Worm (Caenorhabditis elegans): ENCODE results near the gene elt-6.

DNA sequence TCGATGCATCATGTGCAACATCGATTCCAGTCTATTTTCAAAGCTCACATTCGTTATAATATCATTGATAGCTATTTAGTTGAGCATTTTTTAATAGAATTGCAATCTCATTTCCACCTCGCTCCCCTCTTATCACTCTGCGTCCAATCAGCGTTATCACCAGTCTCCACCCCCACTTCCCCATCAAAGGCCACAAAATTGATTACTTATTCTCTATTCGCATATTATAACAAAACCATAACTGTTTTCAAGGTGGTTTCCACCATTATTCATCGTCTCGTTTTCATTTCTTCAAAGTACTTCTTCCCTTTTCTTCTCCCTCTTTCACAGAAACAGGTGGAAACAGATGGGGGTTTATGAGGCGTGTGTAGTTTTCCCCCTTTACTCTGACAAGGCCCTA, 25.1 kb upstream of the elt-6 start:
- TF ChIP-seq klf-2 (GFP tag; conservative IDR thresholded peaks at IDR 0.05) (no peak), cog-1 (tag; optimal IDR thresholded peaks at IDR 0.05) (no peak), med-1 (GFP tag; optimal IDR thresholded peaks at IDR 0.05; ENCODE audit: insufficient read depth) (no peak), flt-1 (GFP tag; IDR thresholded peaks at IDR 0.05) (no peak), T22C8.4 (GFP tag; IDR thresholded peaks at IDR 0.05) (no peak), ztf-23 (GFP tag; IDR thresholded peaks at IDR 0.05) (no peak), tab-1 (GFP tag; IDR thresholded peaks at IDR 0.05) (no peak)

All from whole organism, midembryonic.